Fruit fly (Drosophila melanogaster): ENCODE data around the gene CG17145.

Gene CG17145

DNA sequence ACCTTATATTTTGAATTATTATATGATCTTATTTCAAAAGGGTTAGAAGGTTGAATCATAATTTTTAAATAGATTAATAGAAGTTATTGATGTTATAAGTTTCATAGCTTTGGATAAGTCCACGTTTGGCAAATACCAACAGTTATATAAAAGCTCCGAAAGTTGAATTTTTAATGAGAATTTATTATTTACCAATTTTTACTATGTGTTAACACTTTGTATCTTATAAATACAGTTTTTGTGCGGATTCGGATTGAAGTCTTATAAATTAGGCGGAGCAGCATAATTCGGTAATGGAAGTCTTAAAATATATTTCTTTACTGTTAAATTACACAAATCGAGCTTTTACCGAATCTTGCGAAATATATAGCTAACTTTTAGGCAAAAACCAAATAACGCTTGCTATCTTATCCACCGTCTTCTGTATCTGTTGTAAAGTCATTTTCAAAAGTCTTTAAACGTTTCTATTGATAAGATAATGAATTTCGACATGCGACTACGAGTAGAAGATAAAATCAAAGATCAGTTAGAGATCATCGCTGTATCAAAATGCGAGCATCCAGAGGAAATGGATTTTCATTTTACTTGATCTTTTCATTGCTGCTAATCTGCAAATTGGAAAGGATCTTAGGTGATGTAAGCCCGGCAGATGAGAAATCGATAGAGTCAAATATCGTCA is 21.9 kb upstream of the CG17145 start, which contains the start of gene CG42833:
Gene CG42833 (plus strand): TSS at position 525 of the 679 bp plus-strand sequence.
- no peak for TF ChIP-seq CG17806 (tag; optimal IDR thresholded peaks at IDR 0.05)

DNA sequence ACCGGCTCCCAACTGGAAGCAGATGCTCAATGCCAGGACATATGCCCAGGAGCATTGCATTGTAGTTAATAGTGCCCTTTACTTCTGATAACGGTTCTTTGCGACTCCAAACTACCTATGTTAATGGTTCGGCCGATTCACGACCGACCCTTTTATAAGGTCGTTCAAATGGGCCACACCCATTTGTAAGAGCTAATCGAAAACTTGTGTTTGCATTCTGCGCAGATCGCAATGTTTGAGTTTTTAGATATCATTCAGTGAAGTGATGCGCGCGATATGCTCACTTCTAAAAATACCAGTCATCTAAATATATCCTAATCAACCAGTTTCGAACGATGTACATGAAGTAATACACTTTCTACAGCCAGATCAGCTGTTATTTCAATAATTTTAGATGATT is 20.1 kb upstream of the CG17145 start, which contains the start of gene obst-F:
Gene obst-F (minus strand): TSS at position 101 of the 400 bp plus-strand sequence.
- TF ChIP-seq EcR (GFP tag; optimal IDR thresholded peaks at IDR 0.05) (no peak), Pif1B (GFP tag; optimal IDR thresholded peaks at IDR 0.05) (no peak), CG8301 (tag; optimal IDR thresholded peaks at IDR 0.05) (no peak), D1 (tag; optimal IDR thresholded peaks at IDR 0.05) (no peak), CG17806 (tag; optimal IDR thresholded peaks at IDR 0.05) (no peak), Snoo (tag; optimal IDR thresholded peaks at IDR 0.05) (no peak)

DNA sequence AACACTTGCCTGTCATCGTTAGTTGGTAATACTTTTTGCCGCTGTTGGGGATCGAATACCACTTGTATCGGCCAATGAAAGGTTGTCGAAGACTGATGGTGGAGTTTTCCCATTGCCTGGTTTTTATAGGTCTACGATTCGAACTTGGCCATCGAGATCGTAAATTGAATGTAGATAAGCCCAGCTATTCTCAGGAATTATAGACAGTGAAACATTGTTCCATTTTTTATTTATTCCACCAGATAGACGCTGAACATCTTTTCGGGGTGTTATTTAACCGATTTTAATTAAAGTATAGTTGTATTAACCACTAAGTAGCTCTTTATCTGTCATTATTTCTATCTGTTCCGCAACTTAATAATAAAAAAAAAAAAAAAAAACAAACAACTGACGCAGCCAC is 18.0 kb upstream of the CG17145 start, which contains the start of gene CG7298:
Gene CG7298 (minus strand): TSS at position 101 of the 400 bp plus-strand sequence.
- TF ChIP-seq CG14655 (GFP tag; optimal IDR thresholded peaks at IDR 0.05) (no peak), CG34367 (tag; optimal IDR thresholded peaks at IDR 0.05) (no peak), CG15710 (tag; optimal IDR thresholded peaks at IDR 0.05) (no peak), Pif1A (GFP tag; optimal IDR thresholded peaks at IDR 0.05) (no peak), Snoo (tag; optimal IDR thresholded peaks at IDR 0.05) (no peak), rn (GFP tag; IDR thresholded peaks at IDR 0.05) (no peak), D1 (tag; optimal IDR thresholded peaks at IDR 0.05) (no peak), CG8301 (tag; optimal IDR thresholded peaks at IDR 0.05) (no peak), CG8159 (tag; optimal IDR thresholded peaks at IDR 0.05) (no peak), CG32121 (GFP tag; IDR thresholded peaks at IDR 0.05) (no peak), Ets98B (GFP tag; IDR thresholded peaks at IDR 0.05) (no peak), fd96Ca (GFP tag; IDR thresholded peaks at IDR 0.05) (no peak), CG10348 (GFP tag; IDR thresholded peaks at IDR 0.05) (no peak), CG9948 (tag; optimal IDR thresholded peaks at IDR 0.05) (no peak), gl (tag; optimal IDR thresholded peaks at IDR 0.05) (no peak), CG12605 (GFP tag; IDR thresholded peaks at IDR 0.05) (no peak)

DNA sequence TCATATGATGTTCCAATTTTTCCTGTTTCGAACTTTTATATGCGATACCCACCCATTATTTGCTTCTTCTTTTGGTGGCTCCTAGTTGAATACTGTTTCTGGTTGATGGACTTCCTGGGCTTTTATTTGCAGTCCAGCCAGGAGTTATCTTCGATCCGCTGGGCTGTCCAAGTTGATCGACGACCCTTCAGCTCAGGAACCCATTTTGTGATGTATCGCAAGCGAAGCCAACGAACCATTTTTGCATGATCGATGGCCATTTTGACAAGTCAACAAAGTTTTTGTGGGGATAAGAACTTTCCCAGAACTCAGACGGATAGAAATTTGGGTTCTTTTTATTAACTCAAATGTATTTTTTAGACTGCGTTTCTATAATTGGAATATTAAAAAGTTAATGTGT is 15.7 kb upstream of the CG17145 start, which contains the start of gene CG7290:
Gene CG7290 (minus strand): TSS at position 101 of the 400 bp plus-strand sequence.
- TF ChIP-seq CG13204 (GFP tag; optimal IDR thresholded peaks at IDR 0.05) (no peak), CG8301 (tag; optimal IDR thresholded peaks at IDR 0.05) (no peak), CG9948 (tag; optimal IDR thresholded peaks at IDR 0.05) (no peak), fd96Ca (GFP tag; IDR thresholded peaks at IDR 0.05) (no peak), CG17806 (tag; optimal IDR thresholded peaks at IDR 0.05) (no peak), Pif1B (GFP tag; optimal IDR thresholded peaks at IDR 0.05) (no peak), Ets98B (GFP tag; IDR thresholded peaks at IDR 0.05) (no peak), Snoo (tag; optimal IDR thresholded peaks at IDR 0.05) (no peak), CG34367 (tag; optimal IDR thresholded peaks at IDR 0.05) (no peak), CG4496 (GFP tag; IDR thresholded peaks at IDR 0.05) (no peak), CG15710 (tag; optimal IDR thresholded peaks at IDR 0.05) (no peak), CG32121 (GFP tag; IDR thresholded peaks at IDR 0.05) (no peak), CG12605 (GFP tag; IDR thresholded peaks at IDR 0.05) (no peak), CG8159 (tag; optimal IDR thresholded peaks at IDR 0.05) (no peak), rn (GFP tag; IDR thresholded peaks at IDR 0.05) (no peak), CG10348 (GFP tag; IDR thresholded peaks at IDR 0.05) (no peak), CG14655 (GFP tag; optimal IDR thresholded peaks at IDR 0.05) (no peak), Pif1A (GFP tag; optimal IDR thresholded peaks at IDR 0.05) (no peak), gl (tag; optimal IDR thresholded peaks at IDR 0.05) (no peak), D1 (tag; optimal IDR thresholded peaks at IDR 0.05) (no peak)

DNA sequence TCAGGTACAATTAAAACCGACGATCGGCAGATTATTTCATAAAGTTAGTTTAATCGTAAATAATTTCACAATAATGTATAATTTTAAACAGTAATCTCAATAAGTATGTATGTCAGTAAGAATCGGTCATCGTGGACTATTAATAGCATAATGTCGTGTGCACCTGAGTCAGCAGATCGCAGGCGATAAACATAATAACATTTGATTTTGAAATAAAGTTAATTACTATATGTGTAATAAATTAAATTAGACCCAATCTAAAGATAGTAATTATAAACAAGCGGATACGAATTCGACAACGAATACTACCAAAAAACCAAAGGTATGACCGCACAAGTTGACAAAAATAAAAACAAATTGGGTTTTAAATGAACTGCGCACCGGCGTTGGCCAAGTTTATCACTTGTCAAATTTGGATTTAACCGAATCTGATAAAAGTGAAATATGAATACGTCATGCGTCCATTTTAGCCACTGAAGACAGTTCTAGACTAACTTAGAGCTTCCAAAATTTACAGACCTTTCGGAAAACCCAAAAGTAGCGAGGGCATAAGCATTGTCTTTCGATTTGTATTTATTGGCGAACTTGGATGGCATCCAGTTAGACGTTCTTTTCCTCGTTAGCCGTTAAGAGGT is 14.5 kb upstream of the CG17145 start, which contains the start of gene CG6996:
Gene CG6996 (plus strand): TSS at position 585 of the 635 bp plus-strand sequence.
- TF ChIP-seq CG8159 (tag; optimal IDR thresholded peaks at IDR 0.05) (no peak), fd96Ca (GFP tag; IDR thresholded peaks at IDR 0.05) (no peak), CG4496 (GFP tag; IDR thresholded peaks at IDR 0.05) (no peak), CG9948 (tag; optimal IDR thresholded peaks at IDR 0.05) (no peak), CG8301 (tag; optimal IDR thresholded peaks at IDR 0.05) (no peak), Snoo (tag; optimal IDR thresholded peaks at IDR 0.05) (no peak)

DNA sequence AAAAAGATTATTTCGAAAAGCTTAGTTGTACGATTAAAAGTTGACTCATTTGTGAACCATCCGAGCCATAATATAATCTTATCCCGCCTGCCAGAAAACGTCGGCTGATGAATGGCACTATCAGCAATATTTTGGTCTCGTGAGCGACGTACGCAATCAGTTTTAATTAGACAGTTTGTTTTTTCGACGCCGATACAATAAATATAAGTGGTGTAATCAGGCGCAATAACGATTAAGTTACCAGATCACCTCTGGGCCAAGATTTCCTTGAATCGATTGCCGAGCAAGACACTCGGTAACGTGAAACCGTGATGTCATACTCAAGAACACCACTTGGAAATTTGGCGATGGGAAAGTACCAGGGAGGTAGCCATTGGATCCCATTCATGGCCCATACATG is 12.5 kb upstream of the CG17145 start:
- TF ChIP-seq rn (GFP tag; IDR thresholded peaks at IDR 0.05) (no peak), CG34367 (tag; optimal IDR thresholded peaks at IDR 0.05) (no peak), CG9948 (tag; optimal IDR thresholded peaks at IDR 0.05) (no peak), Snoo (tag; optimal IDR thresholded peaks at IDR 0.05) (no peak)

DNA sequence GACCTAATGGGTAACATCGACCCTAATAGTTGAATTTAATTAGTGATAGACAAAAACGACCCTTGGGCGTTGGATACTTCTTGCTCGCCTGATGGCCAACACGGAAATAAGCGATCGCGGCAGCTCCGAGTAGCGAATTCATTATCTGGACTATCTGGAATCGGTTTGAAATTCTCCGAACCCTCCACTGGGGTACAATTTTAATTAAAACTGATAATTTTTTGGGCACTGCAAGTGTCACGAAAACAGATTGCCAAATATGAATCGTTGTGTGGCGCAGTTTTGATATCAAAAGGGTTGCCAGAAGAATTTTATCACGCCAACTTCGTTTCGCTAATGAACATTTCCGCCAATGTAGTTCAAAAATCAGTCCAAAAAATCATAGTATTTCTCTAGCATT is 11.7 kb upstream of the CG17145 start:
- TF ChIP-seq CG10348 (GFP tag; IDR thresholded peaks at IDR 0.05) = no peak
- no peak for TF ChIP-seq EcR (GFP tag; optimal IDR thresholded peaks at IDR 0.05)
- no peak for TF ChIP-seq Ets98B (GFP tag; IDR thresholded peaks at IDR 0.05)
- no peak for TF ChIP-seq CG14655 (GFP tag; optimal IDR thresholded peaks at IDR 0.05)
- TF ChIP-seq CG13204 (GFP tag; optimal IDR thresholded peaks at IDR 0.05) = no peak
- no peak for TF ChIP-seq CG4496 (GFP tag; IDR thresholded peaks at IDR 0.05)
- TF ChIP-seq CG12605 (GFP tag; IDR thresholded peaks at IDR 0.05) = no peak
- no peak for TF ChIP-seq Pif1A (GFP tag; optimal IDR thresholded peaks at IDR 0.05)

Data from whole organism, pupa.